Worm (Caenorhabditis elegans): Measurements from ENCODE around the gene idpc-1.

- TF ChIP-seq ztf-11 (tag; optimal IDR thresholded peaks at IDR 0.05) (no peak), snpc-4 (tag; optimal IDR thresholded peaks at IDR 0.05) (no peak), elt-3 (tag; optimal IDR thresholded peaks at IDR 0.05) (no peak), pha-4 (tag; optimal IDR thresholded peaks at IDR 0.05) (no peak), M03D4.4 (tag; optimal IDR thresholded peaks at IDR 0.05) (no peak), nhr-76 (tag; optimal IDR thresholded peaks at IDR 0.05) (no peak), zip-8 (tag; optimal IDR thresholded peaks at IDR 0.05) (no peak), mep-1 (tag; optimal IDR thresholded peaks at IDR 0.05) (no peak), tbx-8 (GFP tag; optimal IDR thresholded peaks at IDR 0.05) (no peak), ham-2 (GFP tag; optimal IDR thresholded peaks at IDR 0.05) (no peak)
Observed at ce11 chrIII:11466420-11467188, 39.6 kb downstream of the idpc-1 start.
